Fruit fly (Drosophila melanogaster) whole organism, wandering third instar larva: Measurements from ENCODE around the gene CG14855.

ENCODE experiments used
- Abd-B ChIP-seq: fragments of >200 bp; optimal IDR thresholded peaks from 2 replicates; lab custom pipeline; 2017; ENCODE audit warnings: missing biosample characterization, missing genetic modification characterization
- CG32264 ChIP-seq: fragments of 200-800 bp; sonication (Bioruptor generic); optimal IDR thresholded peaks from 2 replicates; lab custom pipeline; 2016; ENCODE audit warnings: missing biosample characterization, missing genetic modification characterization
- CG9705 ChIP-seq: fragments of 200-800 bp; sonication (Bioruptor generic); optimal IDR thresholded peaks from 2 replicates; lab custom pipeline; 2018; ENCODE audit warnings: missing biosample characterization, mild to moderate bottlenecking, missing genetic modification characterization
- CrebA ChIP-seq: fragments of 200-800 bp; sonication (Bioruptor generic); optimal IDR thresholded peaks from 2 replicates; lab custom pipeline; 2016; ENCODE audit warnings: missing biosample characterization, mild to moderate bottlenecking, missing genetic modification characterization, borderline replicate concordance
- Dfd ChIP-seq: fragments of >200 bp; optimal IDR thresholded peaks from 2 replicates; lab custom pipeline; 2017; ENCODE audit warnings: missing biosample characterization, missing genetic modification characterization
- Dif ChIP-seq: fragments of 200-275, 200-300 bp; sonication (Bioruptor generic); optimal IDR thresholded peaks from 2 replicates; lab custom pipeline; 2018; ENCODE audit warnings: missing biosample characterization, missing genetic modification characterization; ENCODE audit not compliant: partially characterized antibody
- HLH106 ChIP-seq: fragments of 200-800 bp; optimal IDR thresholded peaks from 3 replicates; lab custom pipeline; 2019; ENCODE audit warnings: missing biosample characterization, mild to moderate bottlenecking, missing genetic modification characterization, moderate library complexity
- Hnf4 ChIP-seq: fragments of 200-800 bp; sonication (Bioruptor generic); optimal IDR thresholded peaks from 2 replicates; lab custom pipeline; 2016; ENCODE audit warnings: missing biosample characterization, mild to moderate bottlenecking, missing genetic modification characterization
- Hr78 ChIP-seq: fragments of >200 bp; optimal IDR thresholded peaks from 2 replicates; lab custom pipeline; 2017; ENCODE audit warnings: missing biosample characterization, missing genetic modification characterization
- Hr83 ChIP-seq: fragments of 200-300 bp; sonication (Bioruptor generic); optimal IDR thresholded peaks from 2 replicates; lab custom pipeline; 2016; ENCODE audit warnings: missing biosample characterization, mild to moderate bottlenecking, missing genetic modification characterization, moderate library complexity; ENCODE audit not compliant: poor library complexity, severe bottlenecking
- Jra ChIP-seq: sonication (Bioruptor generic); optimal IDR thresholded peaks from 2 replicates; lab custom pipeline; 2016; ENCODE audit warnings: missing biosample characterization, missing genetic modification characterization
- Mio ChIP-seq: sonication (Bioruptor generic); optimal IDR thresholded peaks from 2 replicates; lab custom pipeline; 2016; ENCODE audit warnings: missing biosample characterization, missing genetic modification characterization
- Myc ChIP-seq: fragments of >200 bp; optimal IDR thresholded peaks from 2 replicates; lab custom pipeline; 2017
- N ChIP-seq: fragments of >200 bp; optimal IDR thresholded peaks from 2 replicates; lab custom pipeline; 2018; ENCODE audit warnings: missing biosample characterization, missing external identifiers, missing genetic modification characterization
- OdsH ChIP-seq: fragments of 200-800 bp; sonication (Bioruptor generic); optimal IDR thresholded peaks from 2 replicates; lab custom pipeline; 2016; ENCODE audit warnings: missing biosample characterization, mild to moderate bottlenecking, missing genetic modification characterization
- Rel ChIP-seq, 2 experiments: fragments of 200-800 bp; sonication (Bioruptor generic) in 1 of 2; optimal IDR thresholded peaks; 2 replicates in 1 of 2; 3 replicates in 1 of 2; lab custom pipeline; 2016 to 2019; ENCODE audit warnings: mild to moderate bottlenecking in 2 of 2, missing biosample characterization in 2 of 2, missing genetic modification characterization in 2 of 2, moderate library complexity in 1 of 2
- Sp1 ChIP-seq: fragments of 200-800 bp; sonication (Bioruptor generic); optimal IDR thresholded peaks from 3 replicates; lab custom pipeline; 2019; ENCODE audit warnings: missing biosample characterization, mild to moderate bottlenecking, missing genetic modification characterization, moderate library complexity
- Vsx2 ChIP-seq: fragments of 200-300, 225-300 bp; sonication (Bioruptor generic); optimal IDR thresholded peaks from 2 replicates; lab custom pipeline; 2018; ENCODE audit warnings: missing biosample characterization, missing genetic modification characterization; ENCODE audit not compliant: partially characterized antibody
- br ChIP-seq: fragments of 200-800 bp; sonication (Bioruptor generic); optimal IDR thresholded peaks from 2 replicates; lab custom pipeline; 2016; ENCODE audit warnings: missing biosample characterization, missing genetic modification characterization
- brk ChIP-seq: fragments of 200-800 bp; sonication (Bioruptor generic); optimal IDR thresholded peaks from 2 replicates; lab custom pipeline; 2016; ENCODE audit warnings: missing biosample characterization, mild to moderate bottlenecking, missing genetic modification characterization
- dl ChIP-seq, 2 experiments: fragments of 175-275, 200-275 bp in 1 of 2; fragments of 200-275 bp in 1 of 2; sonication (Bioruptor generic); optimal IDR thresholded peaks; lab custom pipeline; 2018; ENCODE audit warnings: mild to moderate bottlenecking in 2 of 2, missing biosample characterization in 2 of 2, missing genetic modification characterization in 2 of 2, moderate library complexity in 2 of 2; ENCODE audit not compliant: partially characterized antibody in 2 of 2, insufficient read depth in 1 of 2
- dmrt93B ChIP-seq: fragments of 200-800 bp; sonication (Bioruptor generic); optimal IDR thresholded peaks from 2 replicates; lab custom pipeline; 2018; ENCODE audit warnings: missing biosample characterization, mild to moderate bottlenecking, missing genetic modification characterization
- dsf ChIP-seq: sonication (Bioruptor generic); optimal IDR thresholded peaks from 2 replicates; lab custom pipeline; 2016; ENCODE audit warnings: missing biosample characterization, missing genetic modification characterization, borderline replicate concordance
- ey ChIP-seq: fragments of 200-800 bp; sonication (Bioruptor generic); optimal IDR thresholded peaks from 2 replicates; lab custom pipeline; 2016; ENCODE audit warnings: missing biosample characterization, missing genetic modification characterization
- foxo ChIP-seq, 2 experiments: fragments of 200-800 bp; sonication (Bioruptor generic); optimal IDR thresholded peaks; 2 replicates in 1 of 2; 3 replicates in 1 of 2; lab custom pipeline; 2016 to 2017; ENCODE audit warnings: missing biosample characterization in 2 of 2, missing genetic modification characterization in 2 of 2
- fru ChIP-seq: fragments of 200-800 bp; sonication (Bioruptor generic); optimal IDR thresholded peaks from 3 replicates; lab custom pipeline; 2016; ENCODE audit warnings: missing biosample characterization, mild to moderate bottlenecking, missing genetic modification characterization
- h ChIP-seq: fragments of 200-800 bp; sonication (Bioruptor generic); optimal IDR thresholded peaks from 3 replicates; lab custom pipeline; 2016; ENCODE audit warnings: missing biosample characterization, mild to moderate bottlenecking, missing genetic modification characterization
- jim ChIP-seq: fragments of 175-275, 200-325 bp; sonication (Bioruptor generic); optimal IDR thresholded peaks from 2 replicates; lab custom pipeline; 2016; ENCODE audit warnings: missing biosample characterization, mild to moderate bottlenecking, missing genetic modification characterization
- lola ChIP-seq: fragments of >200 bp; optimal IDR thresholded peaks from 2 replicates; lab custom pipeline; 2017; ENCODE audit warnings: missing biosample characterization, missing genetic modification characterization
- pan ChIP-seq: fragments of >200 bp; optimal IDR thresholded peaks from 2 replicates; lab custom pipeline; 2017
- psq ChIP-seq: fragments of 200-800 bp; sonication (Bioruptor generic); optimal IDR thresholded peaks from 3 replicates; lab custom pipeline; 2017; ENCODE audit warnings: missing biosample characterization, mild to moderate bottlenecking, missing genetic modification characterization, moderate library complexity
- rgr ChIP-seq: fragments of 200-800 bp; sonication (Bioruptor generic); optimal IDR thresholded peaks from 3 replicates; lab custom pipeline; 2016; ENCODE audit warnings: missing biosample characterization, mild to moderate bottlenecking, missing genetic modification characterization
- sage ChIP-seq: fragments of 200-800 bp; sonication (Bioruptor generic); optimal IDR thresholded peaks from 2 replicates; lab custom pipeline; 2016; ENCODE audit warnings: missing biosample characterization, mild to moderate bottlenecking, missing genetic modification characterization
- sv ChIP-seq: fragments of 200-800 bp; sonication (Bioruptor generic); optimal IDR thresholded peaks from 3 replicates; lab custom pipeline; 2016; ENCODE audit warnings: missing biosample characterization, missing genetic modification characterization
- tai ChIP-seq: sonication (Bioruptor generic); optimal IDR thresholded peaks from 2 replicates; lab custom pipeline; 2016; ENCODE audit warnings: missing biosample characterization, missing genetic modification characterization
- usp ChIP-seq: fragments of >200 bp; optimal IDR thresholded peaks from 2 replicates; lab custom pipeline; 2017; ENCODE audit warnings: missing biosample characterization, missing genetic modification characterization
- woc ChIP-seq: sonication (Bioruptor generic); optimal IDR thresholded peaks from 2 replicates; lab custom pipeline; 2016; ENCODE audit warnings: missing biosample characterization, mild to moderate bottlenecking, missing genetic modification characterization

The CG14855 gene

DNA sequence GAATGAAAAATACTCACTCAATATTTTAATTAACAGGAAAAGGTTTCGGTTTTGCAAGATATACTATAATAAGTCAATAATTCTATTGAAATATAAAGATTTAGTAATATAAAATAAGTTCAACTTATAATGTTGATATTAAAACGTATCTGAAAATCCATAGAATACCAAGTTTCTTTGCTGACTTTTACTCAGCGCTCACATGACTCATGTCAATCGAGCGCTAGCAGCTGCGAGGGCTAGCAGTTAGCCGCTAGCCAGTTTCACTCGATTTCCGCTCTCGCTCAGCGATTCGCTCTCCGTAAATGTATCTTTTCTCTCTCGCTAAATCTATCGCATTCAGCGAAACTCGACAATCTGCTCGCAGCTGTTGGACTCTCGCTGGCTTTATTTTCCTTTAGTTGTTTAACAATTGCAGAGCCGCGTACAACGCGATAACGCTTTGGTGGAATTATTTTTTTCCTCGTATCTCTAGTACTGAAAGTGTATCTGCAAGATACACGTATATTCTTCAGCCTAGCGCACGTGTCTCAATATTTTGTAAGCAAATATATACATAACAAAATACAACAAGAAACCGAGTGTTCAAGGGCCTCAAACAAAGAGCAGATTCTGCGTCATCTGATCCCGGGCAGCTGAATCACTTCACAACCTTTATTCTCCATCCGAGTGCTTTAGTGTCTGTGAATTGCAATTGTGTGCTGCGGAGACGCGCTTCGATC is 46.9 kb upstream of the CG14855 start (continued):
- TF ChIP-seq tai: peak; percentile 29
- peak; percentile 73 for TF ChIP-seq Jra (GFP tag; lab: Kevin White, UChicago)
- peak; percentile 56 for TF ChIP-seq CG9705 (GFP tag; lab: Kevin White, UChicago)
- peak; percentile 93 to 94 for TF ChIP-seq dl (GFP tag; optimal IDR thresholded peaks at IDR 0.05; lab: Kevin White, UChicago; ENCODE audit: insufficient read depth in 1 of 2, partially characterized antibody in 2 of 2)
- peak in 1 of 2 experiments; percentile 42 for TF ChIP-seq foxo (GFP tag; optimal IDR thresholded peaks at IDR 0.05; lab: Kevin White, UChicago)
- peak; percentile 72 for TF ChIP-seq h (GFP tag; lab: Kevin White, UChicago)
- TF ChIP-seq OdsH (GFP tag; lab: Kevin White, UChicago): peak; percentile 58
- TF ChIP-seq psq: peak; percentile 44
- TF ChIP-seq Hr78 (GFP tag; lab: Kevin White, UChicago): no peak

DNA sequence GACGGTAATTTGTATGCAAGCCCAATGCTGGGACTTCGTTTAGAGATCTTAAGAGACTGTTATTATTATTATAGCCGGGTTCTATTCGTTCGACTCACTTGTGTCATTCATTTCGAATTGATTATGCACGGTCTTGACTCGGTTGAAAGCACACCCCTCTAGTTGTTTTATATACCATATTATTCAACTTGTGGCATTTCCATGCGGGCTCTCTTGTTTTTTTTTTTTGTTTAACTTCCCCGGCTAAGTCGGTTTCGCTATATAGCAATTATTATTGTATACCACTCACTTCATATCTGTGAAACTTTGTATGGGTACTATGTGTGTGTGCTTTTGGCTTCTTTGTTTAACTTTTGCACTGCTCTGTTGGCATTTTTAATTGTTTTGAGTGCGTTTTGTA is 45.1 kb upstream of the CG14855 start, which contains the start of gene smp-30:
Gene smp-30, minus strand, starts transcription at position 224 of the 400 bp plus-strand sequence.
- TF ChIP-seq tai (no peak), Rel (GFP tag; optimal IDR thresholded peaks at IDR 0.05; lab: Kevin White, UChicago) (no peak), Rel (tag; optimal IDR thresholded peaks at IDR 0.05; lab: Kevin White, UChicago) (no peak), jim (GFP tag; lab: Kevin White, UChicago) (no peak), N (GFP tag; lab: Kevin White, UChicago) (no peak), Dfd (GFP tag; lab: Kevin White, UChicago) (no peak), ey (GFP tag; lab: Kevin White, UChicago) (no peak), Jra (GFP tag; lab: Kevin White, UChicago) (no peak), HLH106 (no peak), fru (GFP tag; lab: Kevin White, UChicago) (no peak), CG9705 (GFP tag; lab: Kevin White, UChicago) (no peak), lola (GFP tag; lab: Kevin White, UChicago) (no peak), h (GFP tag; lab: Kevin White, UChicago) (no peak), dmrt93B (GFP tag; lab: Kevin White, UChicago) (no peak), pan (lab: Kevin White, UChicago) (no peak), Myc (lab: Kevin White, UChicago) (no peak), sv (no peak), rgr (GFP tag; lab: Kevin White, UChicago) (no peak), Abd-B (no peak), sage (GFP tag; lab: Kevin White, UChicago) (no peak)

DNA sequence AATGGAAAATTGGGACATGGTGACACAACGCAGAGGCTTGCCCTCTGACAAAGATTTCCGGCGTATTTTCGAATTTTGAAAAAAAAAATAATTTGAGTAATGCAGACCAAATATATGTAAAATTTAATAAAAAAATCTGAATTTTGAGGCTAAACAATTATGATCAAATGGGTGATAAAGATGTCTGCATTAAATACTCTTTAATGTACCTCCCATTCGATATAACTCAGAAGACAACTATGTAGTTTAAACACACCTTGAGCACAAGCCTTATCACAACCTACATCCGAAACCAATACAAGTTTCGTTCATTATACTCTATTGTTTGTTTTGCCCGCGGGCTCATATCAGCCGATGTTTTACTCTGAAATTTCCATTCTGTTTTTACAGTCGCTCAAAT is 41.7 kb upstream of the CG14855 start, which contains the start of gene CG7362:
Gene CG7362, minus strand, starts transcription at position 101 of the 400 bp plus-strand sequence.
- no peak for TF ChIP-seq fru (GFP tag; lab: Kevin White, UChicago)
- no peak for TF ChIP-seq Hr78 (GFP tag; lab: Kevin White, UChicago)
- no peak for TF ChIP-seq Hnf4 (GFP tag; lab: Kevin White, UChicago)
- TF ChIP-seq Myc (lab: Kevin White, UChicago): no peak
- no peak for TF ChIP-seq dmrt93B (GFP tag; lab: Kevin White, UChicago)
- no peak for TF ChIP-seq Jra (GFP tag; lab: Kevin White, UChicago)
- no peak for TF ChIP-seq rgr (GFP tag; lab: Kevin White, UChicago)
- no peak for TF ChIP-seq dsf

DNA sequence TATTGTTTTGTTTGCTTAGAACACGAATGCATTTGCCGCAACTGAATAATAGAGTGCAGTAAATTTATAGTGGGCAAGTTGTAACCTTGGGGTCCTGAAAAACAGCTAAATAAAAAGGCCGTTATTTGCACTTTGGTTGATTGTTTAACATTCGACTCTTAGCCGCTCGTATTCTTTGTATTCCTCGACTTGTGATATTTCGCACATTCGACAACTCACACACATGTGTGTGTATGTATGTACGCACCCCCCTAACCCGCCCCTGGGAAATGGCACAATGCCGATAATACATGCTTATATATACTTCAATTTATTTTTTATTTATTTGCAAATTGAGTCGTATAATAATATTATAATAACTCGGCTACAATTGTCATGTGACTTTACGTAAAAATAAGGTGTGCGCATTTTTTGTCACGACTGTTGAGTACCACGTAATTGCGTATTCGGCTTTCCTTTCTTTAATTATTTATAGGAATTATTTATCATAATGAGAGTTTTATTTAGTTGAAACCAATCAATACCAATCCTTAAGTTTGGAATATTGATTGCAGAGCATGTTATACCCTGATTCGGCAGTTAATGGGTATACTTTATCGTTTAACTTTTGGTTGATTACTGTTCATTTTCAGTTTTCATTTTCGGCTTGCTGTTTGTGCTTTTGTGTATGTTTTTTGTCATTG is 41.2 kb upstream of the CG14855 start:
- no peak for TF ChIP-seq dsf
- TF ChIP-seq Hr78 (GFP tag; lab: Kevin White, UChicago): no peak
- peak; percentile 46 for TF ChIP-seq woc (GFP tag; lab: Kevin White, UChicago)
- peak; percentile 81 for TF ChIP-seq HLH106
- TF ChIP-seq dmrt93B (GFP tag; lab: Kevin White, UChicago): peak; percentile 62
- TF ChIP-seq Vsx2 (GFP tag; lab: Kevin White, UChicago): no peak
- TF ChIP-seq usp: no peak
- TF ChIP-seq tai: no peak
- peak; percentile 76 for TF ChIP-seq Sp1
- TF ChIP-seq OdsH (GFP tag; lab: Kevin White, UChicago): peak; percentile 72
- TF ChIP-seq Hnf4 (GFP tag; lab: Kevin White, UChicago): peak; percentile 48
- peak in 1 of 2 experiments; percentile 86 for TF ChIP-seq foxo (GFP tag; optimal IDR thresholded peaks at IDR 0.05; lab: Kevin White, UChicago)
- peak; percentile 55 for TF ChIP-seq Rel (GFP tag; optimal IDR thresholded peaks at IDR 0.05; lab: Kevin White, UChicago)
- TF ChIP-seq Rel (tag; optimal IDR thresholded peaks at IDR 0.05; lab: Kevin White, UChicago): peak; percentile 23
- TF ChIP-seq pan (lab: Kevin White, UChicago): peak; percentile 36
- TF ChIP-seq N (GFP tag; lab: Kevin White, UChicago): no peak
- TF ChIP-seq Mio (GFP tag; lab: Kevin White, UChicago): no peak
- TF ChIP-seq psq: peak; percentile 73
- peak; percentile 67 for TF ChIP-seq sage (GFP tag; lab: Kevin White, UChicago)
- TF ChIP-seq CrebA (GFP tag; lab: Kevin White, UChicago): no peak
- no peak for TF ChIP-seq Jra (GFP tag; lab: Kevin White, UChicago)
- TF ChIP-seq sv: peak; percentile 22
- TF ChIP-seq brk (GFP tag; lab: Kevin White, UChicago): peak; percentile 30
- peak; percentile 61 for TF ChIP-seq CG32264
- no peak for TF ChIP-seq Hr83 (GFP tag; lab: Kevin White, UChicago)
- no peak for TF ChIP-seq Myc (lab: Kevin White, UChicago)
- TF ChIP-seq br (GFP tag; lab: Kevin White, UChicago): peak; percentile 71
- no peak for TF ChIP-seq Dif (GFP tag; lab: Kevin White, UChicago)
- peak; percentile 78 for TF ChIP-seq fru (GFP tag; lab: Kevin White, UChicago)
